Fruit fly (Drosophila melanogaster) whole organism, larva: Measurements from ENCODE around the gene Cyt-c1L.
A peak's percentile ranks its signal among the peaks of the same experiment; 100 is the strongest.

Experiments
- noc ChIP-seq: fragments of 200-800 bp; sonication (Bioruptor generic); optimal IDR thresholded peaks from 3 replicates; lab custom pipeline; 2019; ENCODE audit warnings: missing biosample characterization, mild to moderate bottlenecking, missing genetic modification characterization, moderate library complexity

Gene Cyt-c1L

DNA sequence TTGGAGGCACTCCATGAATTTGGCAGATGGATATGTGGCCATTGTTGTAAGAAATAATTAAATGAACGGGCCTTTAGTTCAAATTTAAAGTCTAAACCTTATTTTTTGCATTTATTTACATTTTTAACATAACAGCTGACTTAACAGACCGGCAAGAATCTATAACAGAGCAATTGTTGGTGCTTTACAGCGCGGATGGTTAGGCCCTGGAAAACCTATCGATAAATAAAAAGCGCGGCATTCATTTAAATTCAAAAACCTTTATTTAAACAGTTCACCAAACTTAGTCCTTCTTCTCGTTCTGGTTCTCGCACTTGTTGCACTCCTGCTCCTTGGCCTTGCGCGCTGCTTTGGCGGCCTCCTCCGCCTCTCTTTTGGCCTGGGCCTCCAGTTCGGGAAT lies 1.5 kb downstream of the Cyt-c1L start, which contains the start of gene Mesh1:
TSS of gene Mesh1 (minus strand) at position 108 of the 400 bp plus-strand sequence.
- TF ChIP-seq noc (tag; lab: Kevin White, UChicago) = no peak

- peak; percentile 54 for TF ChIP-seq noc (tag; lab: Kevin White, UChicago)
Observed at dm6 chr3R:29199807-29200693, 3.9 kb downstream of the Cyt-c1L start, which contains the start of gene CG11899. TSS of gene CG11899 (plus strand) at chr3R:29200454.

DNA sequence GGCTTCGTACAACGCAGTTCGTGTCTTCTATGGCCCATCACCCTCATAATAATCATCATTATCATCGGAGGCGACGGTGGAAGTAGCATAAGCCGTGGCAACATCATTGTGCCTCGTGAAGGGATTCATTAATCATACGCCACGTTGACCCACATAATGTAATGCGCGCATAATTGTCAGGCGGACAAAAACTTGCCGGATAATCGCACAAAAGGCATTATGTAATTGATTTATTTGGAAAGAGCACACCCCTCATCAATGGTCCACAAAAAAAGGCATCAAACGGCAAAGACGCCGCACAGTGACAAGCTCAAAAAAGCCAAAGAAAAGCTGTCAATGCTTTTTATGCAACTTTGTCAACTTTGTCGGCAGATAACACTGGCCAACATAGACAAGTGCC lies 5.6 kb downstream of the Cyt-c1L start:
- no peak for TF ChIP-seq noc (tag; lab: Kevin White, UChicago)

- no peak for TF ChIP-seq noc (tag; lab: Kevin White, UChicago)
Observed at dm6 chr3R:29196967-29197611, 6.8 kb downstream of the Cyt-c1L start, which contains the start of gene CG14515. TSS of gene CG14515 (plus strand) at chr3R:29197556.

- no peak for TF ChIP-seq noc (tag; lab: Kevin White, UChicago)
Observed at dm6 chr3R:29194957-29195356, 9.0 kb downstream of the Cyt-c1L start, which contains the start of gene jus. TSS of gene jus (minus strand) at chr3R:29194994.

DNA sequence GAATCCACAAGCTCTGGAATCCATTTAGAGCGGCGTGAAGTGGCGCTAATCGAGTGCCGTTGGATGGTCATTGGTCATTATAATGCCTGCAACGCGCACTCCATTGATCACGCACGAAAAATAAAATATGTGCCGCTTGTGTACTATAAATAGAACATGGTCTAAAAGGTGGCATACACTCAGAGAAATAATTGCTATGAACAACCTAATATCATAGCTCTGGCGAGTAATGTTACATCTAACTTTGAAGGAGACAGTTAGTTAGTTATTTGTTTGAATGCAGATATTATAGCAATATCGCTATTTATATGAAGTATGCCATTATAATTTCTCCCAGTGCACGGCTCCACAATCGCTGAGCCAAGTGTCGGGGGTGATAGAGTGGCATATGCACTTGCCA lies 12.9 kb downstream of the Cyt-c1L start:
- TF ChIP-seq noc (tag; lab: Kevin White, UChicago) = no peak

DNA sequence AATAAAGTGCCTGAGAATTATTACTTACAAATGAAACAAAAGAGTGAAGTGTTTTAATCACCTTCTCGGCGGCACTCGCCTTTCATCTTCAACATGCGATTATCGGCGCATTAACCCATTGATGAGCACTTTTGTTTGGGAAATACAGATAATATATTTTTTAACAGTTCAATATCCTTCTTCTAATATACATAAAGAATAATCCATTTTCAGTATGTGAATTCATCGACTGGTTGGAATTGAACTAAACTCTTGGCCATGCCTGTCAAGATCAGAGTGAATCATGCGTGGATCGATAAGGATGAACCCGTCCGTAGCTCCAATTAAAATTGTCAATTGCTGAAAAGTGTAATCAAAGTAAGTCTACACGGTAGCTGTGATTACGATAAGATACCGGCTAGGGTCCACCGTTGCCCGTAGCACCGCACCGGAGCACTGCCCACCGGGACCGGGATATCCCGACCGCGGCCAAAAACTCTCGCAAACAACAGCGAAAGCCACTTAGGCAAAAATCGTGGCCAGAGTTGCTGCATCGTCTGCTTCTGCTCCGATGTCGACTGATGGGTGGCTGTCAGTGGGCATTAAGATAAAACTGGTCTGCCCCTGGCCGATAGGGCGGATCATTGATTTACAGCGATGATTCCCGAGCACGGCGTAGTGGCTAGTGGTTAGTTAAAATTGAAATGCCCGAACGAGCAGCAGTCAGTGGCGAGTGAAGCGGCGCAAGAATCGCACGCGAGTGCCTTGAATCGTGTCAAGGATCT lies 38.8 kb downstream of the Cyt-c1L start, which contains the start of gene CG11898:
TSS of gene CG11898 (plus strand) at position 714 of the 764 bp plus-strand sequence.
- peak; percentile 39 for TF ChIP-seq noc (tag; lab: Kevin White, UChicago)

DNA sequence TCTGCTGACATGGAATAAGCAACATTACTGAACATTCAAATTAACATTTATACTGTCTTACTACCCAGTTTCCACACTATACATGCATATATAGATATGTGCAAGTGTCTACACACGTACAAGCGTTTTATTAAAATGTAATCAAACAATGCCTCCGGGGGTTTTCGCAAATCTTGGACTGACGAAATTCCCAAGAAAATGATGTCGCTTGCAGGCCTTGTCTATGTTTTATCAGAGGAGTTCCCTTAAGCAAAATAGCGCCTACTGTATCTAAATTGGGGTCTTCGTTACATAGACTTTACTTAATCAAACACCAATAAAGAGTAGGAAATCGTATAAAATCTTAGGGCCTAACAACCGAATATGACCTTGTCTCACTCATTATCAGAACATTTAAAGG lies 44.3 kb downstream of the Cyt-c1L start:
- no peak for TF ChIP-seq noc (tag; lab: Kevin White, UChicago)

DNA sequence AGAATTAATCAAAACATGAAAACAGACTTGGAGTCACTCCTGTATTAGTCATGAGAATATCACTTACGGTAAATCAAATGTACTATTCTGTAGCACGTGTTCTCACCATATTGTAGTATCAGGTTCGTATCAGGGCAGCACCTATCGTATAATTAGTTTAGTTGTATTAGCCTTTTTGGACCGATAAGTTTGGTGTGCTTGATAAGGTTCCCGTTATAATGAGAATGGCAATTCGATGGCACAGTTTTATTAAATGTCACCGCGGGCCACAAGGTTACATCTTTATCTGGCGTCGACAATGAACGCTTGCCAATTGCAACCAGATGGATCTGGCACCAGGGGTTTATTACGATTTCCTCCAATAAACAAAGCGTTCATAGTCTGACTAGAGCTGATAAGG lies 45.2 kb downstream of the Cyt-c1L start:
- peak; percentile 11 for TF ChIP-seq noc (tag; lab: Kevin White, UChicago)

- peak; percentile 89 for TF ChIP-seq noc (tag; lab: Kevin White, UChicago)
Observed at dm6 chr3R:29157418-29158398, 46.2 kb downstream of the Cyt-c1L start, which contains the start of gene rdog. TSS of gene rdog (plus strand) at chr3R:29158122.

DNA sequence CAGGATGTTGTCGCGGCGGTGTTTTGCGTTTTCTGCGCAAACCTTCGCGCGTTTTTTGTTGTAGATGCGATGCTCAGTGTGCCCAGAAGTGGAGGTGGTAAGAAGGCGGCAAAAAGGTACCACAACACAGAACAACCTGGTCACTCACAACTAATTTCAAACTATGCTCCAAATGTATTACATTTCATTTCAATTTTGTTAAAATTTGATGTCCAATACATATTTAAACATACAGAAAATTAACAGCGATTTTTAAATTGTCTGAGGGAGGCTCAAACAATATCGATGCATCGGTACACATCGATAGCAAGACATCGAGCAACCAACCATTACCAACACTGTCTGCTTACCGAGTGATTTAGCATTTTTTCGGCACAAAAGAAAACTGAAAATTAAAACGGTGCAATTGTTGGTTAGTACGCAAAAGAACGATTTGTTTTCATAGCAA lies 50.7 kb downstream of the Cyt-c1L start, which contains the start of the genes Slbp and Rpn2:
TSS of gene Slbp (minus strand) at position 70 of the 448 bp plus-strand sequence.
TSS of gene Rpn2 (plus strand) at position 328 of the 448 bp plus-strand sequence.
- peak; percentile 65 for TF ChIP-seq noc (tag; lab: Kevin White, UChicago)
